Fruit fly (Drosophila melanogaster): Measurements from ENCODE around the gene Ppcs.

Gene Ppcs

DNA sequence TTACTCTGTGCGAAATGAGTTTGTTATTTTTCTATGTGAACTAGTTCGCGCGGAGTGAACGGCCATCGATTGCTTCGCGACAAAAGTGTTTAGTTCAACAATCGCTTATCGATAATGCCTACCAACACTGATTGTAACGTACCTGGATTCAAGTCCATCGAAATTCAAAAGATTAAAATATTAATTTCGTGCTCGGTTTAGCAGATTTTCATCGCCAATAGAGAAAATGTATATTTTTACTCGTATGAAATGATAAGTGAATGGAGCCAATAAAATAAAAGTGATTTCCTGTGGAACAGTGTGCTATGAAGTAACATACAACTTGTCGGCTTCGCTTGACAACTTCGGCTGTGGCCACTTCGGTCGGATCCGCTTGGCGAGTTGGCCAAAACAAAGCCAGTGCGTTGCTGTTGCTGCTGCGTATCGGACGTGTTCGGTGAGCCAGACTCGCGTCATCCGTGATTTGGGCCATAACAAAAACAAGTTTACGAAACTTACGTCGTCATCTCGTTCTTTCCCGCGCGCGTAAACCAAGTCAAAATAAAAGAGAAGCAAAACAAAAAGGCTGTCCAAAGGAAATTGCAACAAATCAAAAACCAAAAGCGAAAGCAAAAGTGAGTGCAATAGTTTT lies 32.7 kb upstream of the Ppcs start, which contains the start of the genes CG5555 and myd:
Gene CG5555 (minus strand): TSS at position 276 of the 631 bp plus-strand sequence.
Gene myd (plus strand): TSS at position 397 of the 631 bp plus-strand sequence.
- TF ChIP-seq CG10348 (GFP tag; IDR thresholded peaks at IDR 0.05) (no peak), Pif1B (GFP tag; optimal IDR thresholded peaks at IDR 0.05) (peak; percentile 67), Pif1A (GFP tag; optimal IDR thresholded peaks at IDR 0.05) (peak; percentile 67), fd96Ca (GFP tag; IDR thresholded peaks at IDR 0.05) (peak; percentile 59; the same call in 1 of the 3 replicates), CG9948 (tag; optimal IDR thresholded peaks at IDR 0.05) (peak; percentile 7), rn (GFP tag; IDR thresholded peaks at IDR 0.05) (no peak), CG12605 (GFP tag; IDR thresholded peaks at IDR 0.05) (peak; percentile 56; the same call in 1 of the 2 replicates), CG32121 (GFP tag; IDR thresholded peaks at IDR 0.05) (peak; percentile 64; the same call in 1 of the 2 replicates), CG15710 (tag; optimal IDR thresholded peaks at IDR 0.05) (peak; percentile 49), CG34367 (tag; optimal IDR thresholded peaks at IDR 0.05) (no peak), CG8159 (tag; optimal IDR thresholded peaks at IDR 0.05) (no peak), CG8301 (tag; optimal IDR thresholded peaks at IDR 0.05) (no peak), gl (tag; optimal IDR thresholded peaks at IDR 0.05) (no peak), CG4496 (GFP tag; IDR thresholded peaks at IDR 0.05) (peak; percentile 78), Snoo (tag; optimal IDR thresholded peaks at IDR 0.05) (peak; percentile 58), EcR (GFP tag; optimal IDR thresholded peaks at IDR 0.05) (peak; percentile 51), CG14655 (GFP tag; optimal IDR thresholded peaks at IDR 0.05) (no peak), D1 (tag; optimal IDR thresholded peaks at IDR 0.05) (no peak), Ets98B (GFP tag; IDR thresholded peaks at IDR 0.05) (peak; percentile 74), CG17806 (tag; optimal IDR thresholded peaks at IDR 0.05) (no peak), CG13204 (GFP tag; optimal IDR thresholded peaks at IDR 0.05) (no peak)

DNA sequence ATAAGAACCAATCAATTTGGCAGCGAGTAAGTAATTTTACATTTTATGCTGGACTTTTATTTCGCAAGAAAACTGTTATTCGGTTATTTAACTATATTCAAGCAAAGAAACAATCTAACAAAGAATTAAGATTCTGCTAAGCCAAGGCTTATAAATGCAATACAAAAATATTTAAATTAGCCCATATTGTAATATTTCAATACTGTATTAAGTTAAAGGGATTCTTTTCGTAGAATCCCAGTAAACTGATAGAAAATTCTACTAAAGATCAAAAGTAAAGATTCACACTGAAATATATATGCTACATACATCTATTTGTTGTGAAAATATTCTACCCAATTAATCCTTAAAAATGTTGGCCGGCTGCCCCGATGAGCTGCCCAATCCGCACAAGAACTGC lies 29.0 kb upstream of the Ppcs start, which contains the start of gene CG14282:
Gene CG14282 (plus strand): TSS at position 301 of the 400 bp plus-strand sequence.
- no peak for TF ChIP-seq D1 (tag; optimal IDR thresholded peaks at IDR 0.05)
- TF ChIP-seq EcR (GFP tag; optimal IDR thresholded peaks at IDR 0.05): no peak
- no peak for TF ChIP-seq CG14655 (GFP tag; optimal IDR thresholded peaks at IDR 0.05)
- TF ChIP-seq CG10348 (GFP tag; IDR thresholded peaks at IDR 0.05): no peak
- no peak for TF ChIP-seq CG17806 (tag; optimal IDR thresholded peaks at IDR 0.05)
- no peak for TF ChIP-seq gl (tag; optimal IDR thresholded peaks at IDR 0.05)
- no peak for TF ChIP-seq Ets98B (GFP tag; IDR thresholded peaks at IDR 0.05)
- no peak for TF ChIP-seq CG12605 (GFP tag; IDR thresholded peaks at IDR 0.05)
- TF ChIP-seq CG4496 (GFP tag; IDR thresholded peaks at IDR 0.05): no peak
- TF ChIP-seq CG13204 (GFP tag; optimal IDR thresholded peaks at IDR 0.05): no peak
- TF ChIP-seq CG8301 (tag; optimal IDR thresholded peaks at IDR 0.05): no peak

DNA sequence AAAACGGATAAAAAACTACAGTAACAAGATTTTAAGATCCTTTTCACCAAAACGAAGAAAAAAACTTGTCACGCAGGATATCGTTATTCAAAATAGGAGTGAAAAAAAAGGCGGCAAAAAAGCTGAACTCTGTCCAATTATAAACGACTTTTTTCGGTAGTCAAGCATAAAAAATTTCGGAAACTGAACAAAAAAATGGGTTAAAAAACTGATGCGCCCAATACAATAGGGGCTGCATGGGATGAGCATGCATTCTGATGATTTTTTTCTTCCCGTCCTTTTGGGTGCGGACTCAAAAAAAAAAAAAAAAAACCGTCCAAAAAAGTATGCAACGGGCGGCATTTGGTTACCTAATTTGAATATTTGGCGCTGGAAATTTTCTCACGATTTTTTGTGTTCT lies 26.8 kb upstream of the Ppcs start:
- TF ChIP-seq gl (tag; optimal IDR thresholded peaks at IDR 0.05) (no peak), Pif1B (GFP tag; optimal IDR thresholded peaks at IDR 0.05) (no peak), CG9948 (tag; optimal IDR thresholded peaks at IDR 0.05) (no peak), D1 (tag; optimal IDR thresholded peaks at IDR 0.05) (no peak), CG15710 (tag; optimal IDR thresholded peaks at IDR 0.05) (no peak), EcR (GFP tag; optimal IDR thresholded peaks at IDR 0.05) (no peak), CG8301 (tag; optimal IDR thresholded peaks at IDR 0.05) (no peak), CG34367 (tag; optimal IDR thresholded peaks at IDR 0.05) (no peak), CG13204 (GFP tag; optimal IDR thresholded peaks at IDR 0.05) (no peak), CG8159 (tag; optimal IDR thresholded peaks at IDR 0.05) (no peak), Pif1A (GFP tag; optimal IDR thresholded peaks at IDR 0.05) (no peak), CG4496 (GFP tag; IDR thresholded peaks at IDR 0.05) (no peak), CG10348 (GFP tag; IDR thresholded peaks at IDR 0.05) (no peak), rn (GFP tag; IDR thresholded peaks at IDR 0.05) (no peak), Snoo (tag; optimal IDR thresholded peaks at IDR 0.05) (no peak), CG17806 (tag; optimal IDR thresholded peaks at IDR 0.05) (no peak), CG14655 (GFP tag; optimal IDR thresholded peaks at IDR 0.05) (no peak), fd96Ca (GFP tag; IDR thresholded peaks at IDR 0.05) (no peak), Ets98B (GFP tag; IDR thresholded peaks at IDR 0.05) (no peak)

DNA sequence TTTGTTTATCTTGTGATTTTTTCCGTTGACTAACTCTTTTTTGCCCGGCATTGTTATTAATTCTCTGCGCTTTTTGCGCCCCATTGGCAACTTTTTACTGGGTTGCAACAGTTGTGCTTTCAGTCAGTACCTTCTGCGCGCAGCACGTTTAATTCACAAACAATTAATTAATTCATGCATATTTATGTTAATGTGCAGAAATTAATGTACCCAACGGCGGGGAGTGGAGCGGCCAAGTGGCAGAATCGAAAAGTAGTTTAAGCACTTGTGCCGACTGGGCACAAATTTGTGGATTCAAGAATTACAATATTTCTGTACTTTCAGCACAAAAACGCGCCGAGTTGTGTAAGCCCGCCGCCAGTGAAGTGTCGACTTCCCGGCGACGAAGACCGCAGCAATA lies 19.8 kb upstream of the Ppcs start:
- TF ChIP-seq Snoo (tag; optimal IDR thresholded peaks at IDR 0.05) (no peak), CG13204 (GFP tag; optimal IDR thresholded peaks at IDR 0.05) (no peak)

DNA sequence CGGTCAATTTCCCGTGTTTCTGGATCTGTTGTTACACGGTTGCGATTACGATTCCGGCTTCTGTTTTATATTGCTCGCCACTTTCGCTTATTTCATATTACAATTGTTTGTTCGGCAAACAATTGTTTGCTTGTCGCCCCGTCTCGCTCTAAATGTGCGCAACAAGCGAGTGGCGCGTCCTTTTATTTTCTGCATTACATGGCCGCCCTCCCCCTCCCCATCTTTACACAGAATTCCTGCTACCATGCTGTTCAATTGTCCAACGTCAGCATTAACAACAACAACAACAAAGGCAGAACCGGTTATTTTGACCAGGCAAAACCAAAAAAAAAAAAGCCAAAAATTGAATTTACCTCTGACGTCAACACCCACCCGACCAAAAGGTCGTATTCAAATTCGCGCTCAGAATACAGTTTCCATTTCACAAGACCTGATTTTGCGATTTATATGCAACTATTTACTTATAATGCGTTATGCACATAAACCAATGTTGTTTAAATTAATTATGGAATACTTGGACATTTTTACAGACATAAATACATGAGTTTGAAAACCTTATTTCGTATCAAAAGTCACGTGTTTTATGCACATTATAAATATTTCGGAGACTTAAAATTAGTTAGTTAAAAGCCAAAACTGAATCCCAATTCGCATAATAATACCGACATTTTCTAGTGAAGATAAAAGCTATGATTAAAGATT lies 18.5 kb upstream of the Ppcs start:
- no peak for TF ChIP-seq CG12605 (GFP tag; IDR thresholded peaks at IDR 0.05)
- TF ChIP-seq Pif1A (GFP tag; optimal IDR thresholded peaks at IDR 0.05): peak; percentile 1
- TF ChIP-seq CG15710 (tag; optimal IDR thresholded peaks at IDR 0.05): no peak
- TF ChIP-seq CG4496 (GFP tag; IDR thresholded peaks at IDR 0.05): no peak

DNA sequence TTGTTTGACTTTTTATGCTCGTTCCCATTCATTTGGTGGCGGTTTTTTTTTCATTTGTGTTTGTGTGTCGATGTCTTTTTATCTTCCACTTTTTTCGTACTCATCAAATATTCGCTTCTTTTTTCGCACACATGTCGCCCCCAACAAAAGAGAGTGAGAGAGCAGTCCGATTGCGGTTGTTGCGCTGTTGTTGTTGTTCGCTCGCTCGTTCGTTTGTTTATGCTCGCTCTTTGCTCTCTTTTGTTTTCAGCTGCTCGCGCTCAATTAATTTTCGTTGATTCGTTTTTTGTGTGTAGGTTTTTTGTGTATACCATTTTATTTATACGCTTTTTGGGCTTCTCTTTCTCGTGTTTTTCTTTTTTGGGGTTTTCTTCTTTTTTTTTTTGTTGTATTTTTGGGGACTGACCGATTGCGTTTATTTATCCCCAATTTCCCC lies 17.9 kb upstream of the Ppcs start:
- TF ChIP-seq gl (tag; optimal IDR thresholded peaks at IDR 0.05) (peak; percentile 70), CG10348 (GFP tag; IDR thresholded peaks at IDR 0.05) (no peak), CG17806 (tag; optimal IDR thresholded peaks at IDR 0.05) (no peak), Pif1B (GFP tag; optimal IDR thresholded peaks at IDR 0.05) (peak; percentile 17), D1 (tag; optimal IDR thresholded peaks at IDR 0.05) (no peak), rn (GFP tag; IDR thresholded peaks at IDR 0.05) (no peak), CG32121 (GFP tag; IDR thresholded peaks at IDR 0.05) (peak; percentile 69), CG9948 (tag; optimal IDR thresholded peaks at IDR 0.05) (no peak), fd96Ca (GFP tag; IDR thresholded peaks at IDR 0.05) (peak; percentile 56; the same call in 1 of the 3 replicates), Pif1A (GFP tag; optimal IDR thresholded peaks at IDR 0.05) (peak; percentile 49), EcR (GFP tag; optimal IDR thresholded peaks at IDR 0.05) (peak; percentile 18), CG15710 (tag; optimal IDR thresholded peaks at IDR 0.05) (peak; percentile 20), Snoo (tag; optimal IDR thresholded peaks at IDR 0.05) (peak; percentile 14), CG12605 (GFP tag; IDR thresholded peaks at IDR 0.05) (peak; percentile 89), CG8159 (tag; optimal IDR thresholded peaks at IDR 0.05) (peak; percentile 19), CG13204 (GFP tag; optimal IDR thresholded peaks at IDR 0.05) (peak; percentile 32), CG34367 (tag; optimal IDR thresholded peaks at IDR 0.05) (peak; percentile 6), Ets98B (GFP tag; IDR thresholded peaks at IDR 0.05) (peak; percentile 78), CG8301 (tag; optimal IDR thresholded peaks at IDR 0.05) (no peak), CG14655 (GFP tag; optimal IDR thresholded peaks at IDR 0.05) (no peak), CG4496 (GFP tag; IDR thresholded peaks at IDR 0.05) (peak; percentile 72)
